Worm (Caenorhabditis elegans) whole organism, early embryonic: ENCODE measurements around the gene unc-42.

Source experiments
- B0310.2 ChIP-seq: sonication (generic microtip); optimal IDR thresholded peaks from 2 replicates; lab custom pipeline; 2016; ENCODE audit warnings: mild to moderate bottlenecking, missing genetic modification characterization, missing compliant biosample characterization
- F13C5.2 ChIP-seq: sonication (generic microtip); optimal IDR thresholded peaks from 2 replicates; lab custom pipeline; 2017; ENCODE audit warnings: mild to moderate bottlenecking, missing genetic modification characterization, inconsistent platforms, missing compliant biosample characterization
- aly-1 ChIP-seq: sonication (generic microtip); optimal IDR thresholded peaks from 2 replicates; lab custom pipeline; 2016; ENCODE audit warnings: missing genetic modification characterization, missing compliant biosample characterization
- ama-1 ChIP-seq: fragments of 150-350 bp; optimal IDR thresholded peaks from 2 replicates; lab custom pipeline; 2014
- ceh-13 ChIP-seq: fragments of 200-800 bp; sonication (Bioruptor generic); optimal IDR thresholded peaks from 2 replicates; lab custom pipeline; 2018; ENCODE audit warnings: mild to moderate bottlenecking, missing genetic modification characterization, missing compliant biosample characterization
- ceh-36 ChIP-seq: sonication (generic microtip); optimal IDR thresholded peaks from 2 replicates; lab custom pipeline; 2016; ENCODE audit warnings: missing genetic modification characterization, inconsistent platforms, missing compliant biosample characterization
- ets-7 ChIP-seq: sonication (generic microtip); optimal IDR thresholded peaks from 2 replicates; lab custom pipeline; 2016; ENCODE audit warnings: missing genotype, missing genetic modification characterization, missing compliant biosample characterization
- flt-1 ChIP-seq: fragments of 200-800 bp; sonication (Bioruptor generic); IDR thresholded peaks from 2 replicates; pipeline ENCODE4 v1.3.6; 2022; ENCODE audit warnings: missing genetic modification characterization, missing compliant biosample characterization
- hmbx-1 ChIP-seq: sonication (generic microtip); optimal IDR thresholded peaks from 2 replicates; lab custom pipeline; 2016; ENCODE audit warnings: mild to moderate bottlenecking, missing genetic modification characterization, missing compliant biosample characterization
- hmg-4 ChIP-seq: fragments of 200-800 bp; sonication (Bioruptor generic); optimal IDR thresholded peaks from 2 replicates; lab custom pipeline; 2018; ENCODE audit warnings: mild to moderate bottlenecking, missing genetic modification characterization, missing compliant biosample characterization
- hnd-1 ChIP-seq: sonication (generic microtip); optimal IDR thresholded peaks from 2 replicates; lab custom pipeline; 2016; ENCODE audit warnings: missing genetic modification characterization, missing compliant biosample characterization
- pes-1 ChIP-seq: fragments of 200-800 bp; sonication (Bioruptor generic); IDR thresholded peaks from 2 replicates; pipeline ENCODE4 v1.3.6; 2022; ENCODE audit warnings: missing genetic modification reagents, missing genetic modification characterization, missing compliant biosample characterization
- scrt-1 ChIP-seq: fragments of 200-800 bp; sonication (Bioruptor generic); IDR thresholded peaks from 2 replicates; pipeline ENCODE4 v1.3.6; 2022; ENCODE audit warnings: missing genetic modification characterization, missing compliant biosample characterization
- sea-1 ChIP-seq: fragments of 200-800 bp; sonication (Bioruptor generic); conservative IDR thresholded peaks from 2 replicates; pipeline ENCODE4 v1.3.6; 2022; ENCODE audit warnings: missing genetic modification characterization, missing compliant biosample characterization
- tbx-11 ChIP-seq: fragments of 200-800 bp; sonication (Bioruptor generic); IDR thresholded peaks from 2 replicates; pipeline ENCODE4 v1.3.6; 2022; ENCODE audit warnings: missing genetic modification characterization, missing compliant biosample characterization
- tbx-37 ChIP-seq: fragments of 200-800 bp; sonication (Bioruptor generic); conservative IDR thresholded peaks from 2 replicates; pipeline ENCODE4 v1.3.6; 2022; ENCODE audit warnings: missing genetic modification reagents, missing genetic modification characterization, missing compliant biosample characterization
- tra-4 ChIP-seq: sonication (generic microtip); optimal IDR thresholded peaks from 2 replicates; lab custom pipeline; 2017; ENCODE audit warnings: missing genetic modification characterization, missing compliant biosample characterization

The unc-42 gene

DNA sequence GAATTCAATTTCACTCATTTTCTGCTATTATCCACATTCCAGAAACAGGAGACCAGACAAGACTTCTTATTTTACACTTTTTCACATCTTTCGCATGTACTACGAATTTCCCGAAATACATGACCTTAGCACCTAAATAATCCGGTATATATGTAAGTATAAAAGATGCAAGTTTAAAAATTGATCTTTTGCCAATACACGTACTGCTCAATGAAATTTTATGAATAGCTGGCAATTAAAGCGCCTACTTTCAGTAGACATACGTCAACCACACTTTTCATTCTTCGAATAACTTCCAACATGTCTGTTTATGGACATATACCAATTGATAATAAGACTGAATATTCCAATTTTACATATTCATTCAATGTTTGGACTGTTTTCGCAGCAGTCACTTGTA lies 34.0 kb upstream of the unc-42 start, which contains the start of gene sru-39:
sru-39 (plus strand) TSS at position 301 of the 400 bp plus-strand sequence.
- no peak for TF ChIP-seq scrt-1
- no peak for TF ChIP-seq B0310.2
- TF ChIP-seq F13C5.2 (tag; lab: Kevin White, UChicago) = no peak
- TF ChIP-seq flt-1 (GFP tag; lab: Robert Waterston, UW) = no peak
- TF ChIP-seq ceh-36 (tag; lab: Kevin White, UChicago) = no peak
- TF ChIP-seq ceh-13 (GFP tag; lab: Kevin White, UChicago) = no peak
- no peak for TF ChIP-seq ets-7 (tag; lab: Kevin White, UChicago)
- no peak for TF ChIP-seq tra-4 (tag; lab: Kevin White, UChicago)
- no peak for TF ChIP-seq sea-1 (GFP tag; lab: Robert Waterston, UW)
- no peak for TF ChIP-seq aly-1 (tag; lab: Kevin White, UChicago)
- TF ChIP-seq ama-1 = no peak
- no peak for TF ChIP-seq tbx-37 (GFP tag; lab: Robert Waterston, UW)
- no peak for TF ChIP-seq tbx-11
- no peak for TF ChIP-seq hmbx-1

- TF ChIP-seq tbx-11 = no peak
- no peak for TF ChIP-seq sea-1 (GFP tag; lab: Robert Waterston, UW)
- no peak for TF ChIP-seq pes-1 (GFP tag; lab: Robert Waterston, UW)
- TF ChIP-seq hnd-1 (tag; lab: Kevin White, UChicago) = no peak
- no peak for TF ChIP-seq tbx-37 (GFP tag; lab: Robert Waterston, UW)
- no peak for TF ChIP-seq ets-7 (tag; lab: Kevin White, UChicago)
- TF ChIP-seq ceh-13 (GFP tag; lab: Kevin White, UChicago) = no peak
- TF ChIP-seq B0310.2 = no peak
- TF ChIP-seq flt-1 (GFP tag; lab: Robert Waterston, UW) = no peak
- TF ChIP-seq hmg-4 (GFP tag; lab: Kevin White, UChicago) = no peak
- no peak for TF ChIP-seq F13C5.2 (tag; lab: Kevin White, UChicago)
- no peak for TF ChIP-seq hmbx-1
- no peak for TF ChIP-seq tra-4 (tag; lab: Kevin White, UChicago)
- no peak for TF ChIP-seq aly-1 (tag; lab: Kevin White, UChicago)
- no peak for TF ChIP-seq scrt-1
- no peak for TF ChIP-seq ama-1
- no peak for TF ChIP-seq ceh-36 (tag; lab: Kevin White, UChicago)
These were observed 32.8 kb upstream of the unc-42 start, which contains the start of gene F46B6.10 for ce11 chrV:9801965-9802364. Gene F46B6.10 (minus strand): TSS chrV:9802065.

ce11 chrV:9799076-9799475 lies 29.9 kb upstream of the unc-42 start, which contains the start of gene F46B6.13:
Gene F46B6.13 (minus strand): TSS chrV:9799176.
- TF ChIP-seq ceh-13 (GFP tag; lab: Kevin White, UChicago) = no peak

DNA sequence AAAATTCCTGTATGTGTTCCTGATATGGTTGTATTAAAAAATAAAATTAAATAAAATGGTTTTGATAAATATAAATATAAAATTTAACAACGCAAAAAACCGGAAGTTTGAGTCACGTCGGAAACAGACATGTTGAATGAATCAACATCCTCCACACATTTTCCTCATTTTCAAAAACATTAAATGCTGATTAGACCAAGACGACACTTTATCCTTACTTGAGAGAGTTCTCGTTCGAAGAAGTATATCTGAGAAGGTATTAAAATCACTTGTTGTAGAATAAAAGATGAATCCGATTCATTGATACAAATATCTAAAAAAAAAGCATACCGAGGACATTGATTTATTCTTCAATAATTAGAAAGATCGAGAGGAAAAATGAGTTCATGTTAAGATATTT lies 29.0 kb upstream of the unc-42 start:
- no peak for TF ChIP-seq sea-1 (GFP tag; lab: Robert Waterston, UW)
- TF ChIP-seq flt-1 (GFP tag; lab: Robert Waterston, UW) = no peak
- no peak for TF ChIP-seq ets-7 (tag; lab: Kevin White, UChicago)
- no peak for TF ChIP-seq B0310.2
- no peak for TF ChIP-seq tbx-11
- TF ChIP-seq hnd-1 (tag; lab: Kevin White, UChicago) = no peak
- TF ChIP-seq aly-1 (tag; lab: Kevin White, UChicago) = no peak
- TF ChIP-seq hmbx-1 = no peak
- no peak for TF ChIP-seq hmg-4 (GFP tag; lab: Kevin White, UChicago)
- no peak for TF ChIP-seq tra-4 (tag; lab: Kevin White, UChicago)
- no peak for TF ChIP-seq ceh-13 (GFP tag; lab: Kevin White, UChicago)

DNA sequence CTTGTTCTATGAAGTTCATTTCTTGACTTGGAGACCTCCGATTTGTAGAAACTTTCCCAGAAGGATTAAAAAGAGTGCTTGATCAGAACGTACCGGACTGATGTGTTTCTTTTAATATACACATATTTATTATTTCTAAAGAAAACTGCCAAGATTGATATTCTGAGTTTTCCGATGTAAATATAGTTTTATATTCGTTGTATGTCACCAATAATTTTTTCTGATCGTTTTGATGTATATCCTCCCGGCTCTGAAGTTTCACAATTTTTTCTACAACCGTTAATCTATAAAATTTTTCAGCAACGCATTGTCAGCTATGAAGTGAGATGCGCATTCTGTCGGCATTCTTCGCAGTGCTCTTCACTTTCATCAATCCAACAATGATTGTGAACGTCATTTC lies 27.4 kb upstream of the unc-42 start, which contains the start of gene F46B6.9:
F46B6.9 (plus strand) TSS at position 301 of the 400 bp plus-strand sequence.
- TF ChIP-seq hmg-4 (GFP tag; lab: Kevin White, UChicago) (no peak), ama-1 (no peak), hnd-1 (tag; lab: Kevin White, UChicago) (no peak)

- no peak for TF ChIP-seq ets-7 (tag; lab: Kevin White, UChicago)
- TF ChIP-seq hnd-1 (tag; lab: Kevin White, UChicago) = no peak
- no peak for TF ChIP-seq aly-1 (tag; lab: Kevin White, UChicago)
- no peak for TF ChIP-seq pes-1 (GFP tag; lab: Robert Waterston, UW)
- no peak for TF ChIP-seq hmbx-1
- no peak for TF ChIP-seq tbx-37 (GFP tag; lab: Robert Waterston, UW)
- no peak for TF ChIP-seq ceh-36 (tag; lab: Kevin White, UChicago)
- TF ChIP-seq sea-1 (GFP tag; lab: Robert Waterston, UW) = no peak
- TF ChIP-seq hmg-4 (GFP tag; lab: Kevin White, UChicago) = no peak
- no peak for TF ChIP-seq tbx-11
- no peak for TF ChIP-seq ceh-13 (GFP tag; lab: Kevin White, UChicago)
- no peak for TF ChIP-seq flt-1 (GFP tag; lab: Robert Waterston, UW)
- TF ChIP-seq scrt-1 = no peak
- no peak for TF ChIP-seq B0310.2
- TF ChIP-seq ama-1 = no peak
- TF ChIP-seq tra-4 (tag; lab: Kevin White, UChicago) = no peak
- TF ChIP-seq F13C5.2 (tag; lab: Kevin White, UChicago) = no peak
These were observed 26.8 kb upstream of the unc-42 start for ce11 chrV:9796002-9796401.

ce11 chrV:9794997-9795396 lies 25.8 kb upstream of the unc-42 start:
- no peak for TF ChIP-seq hnd-1 (tag; lab: Kevin White, UChicago)
- TF ChIP-seq B0310.2 = no peak
- no peak for TF ChIP-seq aly-1 (tag; lab: Kevin White, UChicago)
- no peak for TF ChIP-seq ceh-36 (tag; lab: Kevin White, UChicago)
- TF ChIP-seq hmg-4 (GFP tag; lab: Kevin White, UChicago) = no peak

DNA sequence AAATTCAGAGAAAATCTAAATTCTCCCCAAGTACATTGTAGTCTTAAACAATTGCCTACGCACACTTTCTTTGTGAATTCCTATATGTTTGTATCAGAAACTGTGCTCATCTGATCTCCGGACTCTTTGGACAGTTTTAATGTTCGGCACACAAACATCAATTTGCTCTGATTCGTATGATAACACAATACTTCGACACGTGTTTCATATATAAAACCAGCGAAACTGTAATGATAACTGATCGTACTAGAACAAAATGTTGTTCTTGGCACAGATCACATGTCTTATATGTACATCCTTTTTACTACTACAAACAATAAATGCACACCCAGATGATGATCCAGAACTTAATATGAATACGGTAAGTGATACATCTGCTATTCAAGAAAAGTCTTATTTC lies 22.1 kb upstream of the unc-42 start, which contains the start of gene lipl-2:
lipl-2 (plus strand) TSS at position 236 of the 400 bp plus-strand sequence.
- no peak for TF ChIP-seq flt-1 (GFP tag; lab: Robert Waterston, UW)
